Worm (Caenorhabditis elegans) whole organism, L2 larva: ENCODE measurements around the gene pqe-1.

Experiments used
- C34F6.9 ChIP-seq: fragments of 150-350 bp; optimal IDR thresholded peaks from 2 replicates; lab custom pipeline; 2014; ENCODE audit warnings: missing biosample characterization, missing genetic modification characterization
- F13H6.1 ChIP-seq: sonication (generic microtip); optimal IDR thresholded peaks from 2 replicates; lab custom pipeline; 2016; ENCODE audit warnings: missing genetic modification characterization, missing compliant biosample characterization
- R02D3.7 ChIP-seq: fragments of 150-350 bp; optimal IDR thresholded peaks from 2 replicates; lab custom pipeline; 2014; ENCODE audit warnings: missing biosample characterization, missing genetic modification characterization
- Y55F3AM.14 ChIP-seq: fragments of 200-800 bp; sonication (Bioruptor generic); optimal IDR thresholded peaks from 2 replicates; lab custom pipeline; 2018; ENCODE audit warnings: mild to moderate bottlenecking, missing genetic modification characterization, missing compliant biosample characterization
- ZK546.5 ChIP-seq: sonication (generic microtip); optimal IDR thresholded peaks from 2 replicates; lab custom pipeline; 2017; ENCODE audit warnings: missing biosample characterization, missing genetic modification characterization
- alr-1 ChIP-seq: fragments of 150-350 bp; optimal IDR thresholded peaks from 2 replicates; lab custom pipeline; 2014; ENCODE audit warnings: missing biosample characterization, missing genetic modification characterization
- aly-2 ChIP-seq: fragments of 150-350 bp; optimal IDR thresholded peaks from 2 replicates; lab custom pipeline; 2014; ENCODE audit warnings: missing biosample characterization, missing genetic modification characterization
- ama-1 ChIP-seq: fragments of 150-350 bp; optimal IDR thresholded peaks from 2 replicates; lab custom pipeline; 2018; ENCODE audit warnings: inconsistent platforms
- ceh-16 ChIP-seq: fragments of 150-350 bp; optimal IDR thresholded peaks from 2 replicates; lab custom pipeline; 2014; ENCODE audit warnings: missing biosample characterization, missing genetic modification characterization
- ceh-82 ChIP-seq: fragments of 150-350 bp; optimal IDR thresholded peaks from 2 replicates; lab custom pipeline; 2014; ENCODE audit warnings: missing biosample characterization, missing genetic modification characterization
- crh-2 ChIP-seq: sonication (generic microtip); optimal IDR thresholded peaks from 2 replicates; lab custom pipeline; 2017; ENCODE audit warnings: missing biosample characterization, missing genetic modification characterization
- dmd-4 ChIP-seq: sonication (generic microtip); optimal IDR thresholded peaks from 2 replicates; lab custom pipeline; 2017; ENCODE audit warnings: missing biosample characterization, missing genetic modification characterization
- elt-1 ChIP-seq: fragments of 150-350 bp; optimal IDR thresholded peaks from 2 replicates; lab custom pipeline; 2014; ENCODE audit warnings: missing biosample characterization, missing genetic modification characterization
- elt-3 ChIP-seq: sonication (generic microtip); optimal IDR thresholded peaks from 2 replicates; lab custom pipeline; 2017; ENCODE audit warnings: missing biosample characterization, missing genetic modification characterization
- fos-1 ChIP-seq: fragments of 150-350 bp; optimal IDR thresholded peaks from 2 replicates; lab custom pipeline; 2014; ENCODE audit warnings: missing biosample characterization, missing genetic modification characterization
- gmeb-1 ChIP-seq: fragments of 150-350 bp; optimal IDR thresholded peaks from 2 replicates; lab custom pipeline; 2014; ENCODE audit warnings: missing biosample characterization, missing genetic modification characterization
- lin-11 ChIP-seq: fragments of 150-350 bp; sonication (generic microtip); optimal IDR thresholded peaks from 2 replicates; lab custom pipeline; 2014; ENCODE audit warnings: missing biosample characterization, missing genetic modification characterization, inconsistent platforms, mixed read lengths
- lin-13 ChIP-seq: fragments of 150-350 bp; optimal IDR thresholded peaks from 2 replicates; lab custom pipeline; 2014; ENCODE audit warnings: missing biosample characterization, missing genetic modification reagents, missing genetic modification characterization
- lin-39 ChIP-seq: fragments of 150-350 bp; optimal IDR thresholded peaks from 2 replicates; lab custom pipeline; 2014; ENCODE audit warnings: missing biosample characterization, missing genetic modification reagents, missing genetic modification characterization
- lsy-2 ChIP-seq, 2 experiments: fragments of 150-350 bp in 1 of 2; sonication (generic microtip) in 1 of 2; optimal IDR thresholded peaks; 2 replicates each; lab custom pipeline; 2014 to 2017; ENCODE audit warnings: missing biosample characterization in 2 of 2, missing genetic modification characterization in 2 of 2
- mab-5 ChIP-seq: fragments of 150-350 bp; optimal IDR thresholded peaks from 2 replicates; lab custom pipeline; 2014; ENCODE audit warnings: missing biosample characterization, missing genetic modification characterization
- nhr-11 ChIP-seq: fragments of 150-350 bp; optimal IDR thresholded peaks from 2 replicates; lab custom pipeline; 2014; ENCODE audit warnings: missing biosample characterization, missing genetic modification characterization
- nhr-12 ChIP-seq: fragments of 150-350 bp; optimal IDR thresholded peaks from 2 replicates; lab custom pipeline; 2014; ENCODE audit warnings: missing biosample characterization, missing genetic modification characterization
- nhr-129 ChIP-seq: fragments of 150-350 bp; optimal IDR thresholded peaks from 2 replicates; lab custom pipeline; 2014; ENCODE audit warnings: missing biosample characterization, missing genetic modification characterization
- nhr-21 ChIP-seq: fragments of 150-350 bp; optimal IDR thresholded peaks from 2 replicates; lab custom pipeline; 2014; ENCODE audit warnings: missing biosample characterization, missing genetic modification characterization
- nhr-237 ChIP-seq: fragments of 150-350 bp; optimal IDR thresholded peaks from 2 replicates; lab custom pipeline; 2014; ENCODE audit warnings: missing biosample characterization, missing genetic modification characterization
- nhr-6 ChIP-seq: fragments of 150-350 bp; optimal IDR thresholded peaks from 2 replicates; lab custom pipeline; 2014; ENCODE audit warnings: missing biosample characterization, missing genetic modification characterization
- sem-4 ChIP-seq: fragments of 150-350 bp; optimal IDR thresholded peaks from 2 replicates; lab custom pipeline; 2014; ENCODE audit warnings: missing biosample characterization, missing genetic modification reagents, missing genetic modification characterization
- sma-3 ChIP-seq: sonication (generic microtip); optimal IDR thresholded peaks from 2 replicates; lab custom pipeline; 2016; ENCODE audit warnings: missing genetic modification reagents, missing genetic modification characterization, missing compliant biosample characterization
- sma-9 ChIP-seq, 2 experiments: fragments of 150-350 bp in 1 of 2; sonication (generic microtip) in 1 of 2; optimal IDR thresholded peaks; 2 replicates each; lab custom pipeline; 2014 to 2016; ENCODE audit warnings: missing genetic modification characterization in 2 of 2, mild to moderate bottlenecking in 1 of 2, missing biosample characterization in 1 of 2, missing compliant biosample characterization in 1 of 2, missing genetic modification reagents in 1 of 2, moderate library complexity in 1 of 2
- unc-39 ChIP-seq: fragments of 150-350 bp; optimal IDR thresholded peaks from 2 replicates; lab custom pipeline; 2014; ENCODE audit warnings: missing biosample characterization, missing genetic modification characterization
- unc-55 ChIP-seq: fragments of 150-350 bp; sonication (generic microtip); optimal IDR thresholded peaks from 3 replicates; lab custom pipeline; 2014; ENCODE audit warnings: missing biosample characterization, missing genetic modification reagents, missing genetic modification characterization
- zag-1 ChIP-seq: fragments of 150-350 bp; optimal IDR thresholded peaks from 2 replicates; lab custom pipeline; 2014; ENCODE audit warnings: missing biosample characterization, missing genetic modification characterization
- ztf-1 ChIP-seq: fragments of 200-800 bp; sonication (Bioruptor generic); conservative IDR thresholded peaks from 2 replicates; pipeline ENCODE4 v1.3.6; 2022; ENCODE audit warnings: missing genetic modification characterization, missing compliant biosample characterization
- ztf-11 ChIP-seq: sonication (generic microtip); optimal IDR thresholded peaks from 2 replicates; lab custom pipeline; 2017; ENCODE audit warnings: missing biosample characterization, missing genetic modification characterization
- ztf-4 ChIP-seq: fragments of 150-350 bp; optimal IDR thresholded peaks from 2 replicates; lab custom pipeline; 2014; ENCODE audit warnings: missing biosample characterization, missing genetic modification characterization

The pqe-1 gene

ce11 chrIII:5291281-5291680 is 19.8 kb upstream of the pqe-1 start:
- no peak for TF ChIP-seq lin-11
- peak; percentile 46 for TF ChIP-seq fos-1 (tag; lab: Kevin White, UChicago)

ce11 chrIII:5294281-5294680 is 16.8 kb upstream of the pqe-1 start:
- TF ChIP-seq zag-1 (tag; lab: Kevin White, UChicago) (no peak), Y55F3AM.14 (GFP tag; lab: Kevin White, UChicago) (no peak), ztf-11 (tag; lab: Kevin White, UChicago) (no peak), fos-1 (tag; lab: Kevin White, UChicago) (no peak), nhr-11 (no peak), nhr-129 (tag; lab: Kevin White, UChicago) (no peak), elt-1 (tag; lab: Kevin White, UChicago) (no peak), sem-4 (tag; lab: Kevin White, UChicago) (no peak), lin-11 (no peak), sma-9 (GFP tag; optimal IDR thresholded peaks at IDR 0.05; lab: Kevin White, UChicago) (no peak), sma-9 (tag; optimal IDR thresholded peaks at IDR 0.05; lab: Kevin White, UChicago) (no peak), sma-3 (GFP tag; lab: Kevin White, UChicago) (no peak), dmd-4 (tag; lab: Kevin White, UChicago) (no peak)

ce11 chrIII:5294867-5295266 is 16.2 kb upstream of the pqe-1 start:
- TF ChIP-seq lsy-2 (tag; optimal IDR thresholded peaks at IDR 0.05; lab: Kevin White, UChicago): peak; percentile 44 to 54
- TF ChIP-seq F13H6.1 (tag; lab: Kevin White, UChicago): peak; percentile 72
- no peak for TF ChIP-seq R02D3.7 (tag; lab: Kevin White, UChicago)
- no peak for TF ChIP-seq ZK546.5 (tag; lab: Kevin White, UChicago)
- TF ChIP-seq aly-2 (tag; lab: Kevin White, UChicago): no peak
- peak; percentile 74 for TF ChIP-seq sma-9 (GFP tag; optimal IDR thresholded peaks at IDR 0.05; lab: Kevin White, UChicago)
- TF ChIP-seq sma-9 (tag; optimal IDR thresholded peaks at IDR 0.05; lab: Kevin White, UChicago): no peak
- peak; percentile 9 for TF ChIP-seq nhr-6
- peak; percentile 26 for TF ChIP-seq fos-1 (tag; lab: Kevin White, UChicago)
- peak; percentile 78 for TF ChIP-seq nhr-129 (tag; lab: Kevin White, UChicago)
- peak; percentile 56 for TF ChIP-seq lin-13
- no peak for TF ChIP-seq unc-39 (tag; lab: Kevin White, UChicago)
- no peak for TF ChIP-seq ama-1
- TF ChIP-seq ceh-82: no peak
- peak; percentile 50 for TF ChIP-seq unc-55 (GFP tag; lab: Kevin White, UChicago)
- no peak for TF ChIP-seq ceh-16 (tag; lab: Kevin White, UChicago)
- peak; percentile 67 for TF ChIP-seq Y55F3AM.14 (GFP tag; lab: Kevin White, UChicago)
- TF ChIP-seq gmeb-1 (tag; lab: Kevin White, UChicago): peak; percentile 36
- peak; percentile 56 for TF ChIP-seq ztf-4
- TF ChIP-seq sma-3 (GFP tag; lab: Kevin White, UChicago): peak; percentile 55
- TF ChIP-seq lin-39 (tag; lab: Kevin White, UChicago): no peak
- peak; percentile 28 for TF ChIP-seq crh-2 (tag; lab: Kevin White, UChicago)
- no peak for TF ChIP-seq nhr-12 (tag; lab: Kevin White, UChicago)
- TF ChIP-seq elt-3 (tag; lab: Kevin White, UChicago): no peak
- TF ChIP-seq nhr-21: peak; percentile 28
- TF ChIP-seq ztf-1 (GFP tag; lab: Robert Waterston, UW): no peak
- TF ChIP-seq sem-4 (tag; lab: Kevin White, UChicago): peak; percentile 34
- peak; percentile 33 for TF ChIP-seq mab-5
- no peak for TF ChIP-seq alr-1 (tag; lab: Kevin White, UChicago)
- peak; percentile 58 for TF ChIP-seq C34F6.9 (tag; lab: Kevin White, UChicago)

ce11 chrIII:5301786-5302268 is 9.2 kb upstream of the pqe-1 start, which contains the start of the genes T15B12.2 and F52C9.5:
Gene T15B12.2 (minus strand): TSS chrIII:5301886.
Gene F52C9.5 (plus strand): TSS chrIII:5302218.
- no peak for TF ChIP-seq lin-11
- TF ChIP-seq lsy-2 (tag; optimal IDR thresholded peaks at IDR 0.05; lab: Kevin White, UChicago): no peak
- no peak for TF ChIP-seq C34F6.9 (tag; lab: Kevin White, UChicago)
- no peak for TF ChIP-seq nhr-237 (tag; lab: Kevin White, UChicago)
- no peak for TF ChIP-seq ama-1
- no peak for TF ChIP-seq gmeb-1 (tag; lab: Kevin White, UChicago)
- TF ChIP-seq, all 48 proteins: peak for 0
